Worm (Caenorhabditis elegans): ENCODE measurements around the gene fkh-3.
A peak's percentile ranks its signal among the peaks of the same experiment; 100 is the strongest.

The fkh-3 gene

DNA sequence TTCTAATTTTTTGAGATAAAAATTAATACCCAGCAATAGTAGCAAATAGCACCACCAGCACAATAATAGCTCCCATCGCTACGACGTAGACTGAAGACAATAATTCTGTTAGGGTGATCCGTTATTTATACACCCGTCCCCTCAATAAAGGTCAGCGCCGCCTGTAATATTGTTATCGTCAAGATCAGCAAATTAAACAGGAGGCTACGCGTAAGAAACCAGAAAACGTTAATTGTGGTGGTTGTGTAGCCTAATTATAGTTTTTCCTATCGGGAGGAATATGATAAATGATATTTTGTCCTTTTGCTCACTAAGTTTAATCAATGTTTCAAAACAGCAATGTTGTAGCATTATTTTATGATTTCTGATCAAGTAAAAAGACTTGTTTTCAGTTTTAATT, 13.7 kb downstream of the fkh-3 start, which contains the start of the genes cyp-13B1 and C29F7.1:
cyp-13B1 (minus strand) TSS at position 101 of the 400 bp plus-strand sequence.
C29F7.1 (plus strand) TSS at position 394 of the 400 bp plus-strand sequence.
- TF ChIP-seq hlh-11 (tag; optimal IDR thresholded peaks at IDR 0.05) = peak; percentile 18
- TF ChIP-seq daf-16 (GFP tag; optimal IDR thresholded peaks at IDR 0.05) = no peak
- TF ChIP-seq daf-16 (tag; optimal IDR thresholded peaks at IDR 0.05) = peak; percentile 36
- no peak for TF ChIP-seq ZK337.2 (GFP tag; IDR thresholded peaks at IDR 0.05)
- no peak for TF ChIP-seq snpc-4 (tag; optimal IDR thresholded peaks at IDR 0.05)
- no peak for TF ChIP-seq nhr-237 (tag; optimal IDR thresholded peaks at IDR 0.05)
- TF ChIP-seq lsy-2 (tag; optimal IDR thresholded peaks at IDR 0.05) = no peak
- no peak for TF ChIP-seq ces-1 (GFP tag; optimal IDR thresholded peaks at IDR 0.05)
- no peak for TF ChIP-seq daf-12 (tag; optimal IDR thresholded peaks at IDR 0.05)
- no peak for TF ChIP-seq nhr-76 (tag; optimal IDR thresholded peaks at IDR 0.05)
- TF ChIP-seq dmd-6 (GFP tag; IDR thresholded peaks at IDR 0.05) = no peak
- TF ChIP-seq lin-38 (GFP tag; IDR thresholded peaks at IDR 0.05) = no peak
- no peak for TF ChIP-seq mxl-3 (GFP tag; optimal IDR thresholded peaks at IDR 0.05)
- no peak for TF ChIP-seq spr-3 (GFP tag; optimal IDR thresholded peaks at IDR 0.05)
- no peak for TF ChIP-seq ztf-7 (tag; optimal IDR thresholded peaks at IDR 0.05)
- TF ChIP-seq nhr-77 (tag; optimal IDR thresholded peaks at IDR 0.05) = no peak
- TF ChIP-seq nhr-28 (tag; optimal IDR thresholded peaks at IDR 0.05) = peak; percentile 78
- no peak for TF ChIP-seq zfp-2 (tag; optimal IDR thresholded peaks at IDR 0.05)
- TF ChIP-seq gei-8 (GFP tag; optimal IDR thresholded peaks at IDR 0.05) = no peak
- TF ChIP-seq dve-1 (tag; optimal IDR thresholded peaks at IDR 0.05; ENCODE audit: insufficient read depth) = peak; percentile 15
- no peak for TF ChIP-seq lir-3 (tag; optimal IDR thresholded peaks at IDR 0.05)
- TF ChIP-seq nhr-42 (GFP tag; IDR thresholded peaks at IDR 0.05) = no peak
- no peak for TF ChIP-seq sdz-12 (GFP tag; optimal IDR thresholded peaks at IDR 0.05)
- no peak for TF ChIP-seq skn-1 (tag; optimal IDR thresholded peaks at IDR 0.05)

- TF ChIP-seq F10B5.3 (tag; optimal IDR thresholded peaks at IDR 0.05) (no peak), skn-1 (tag; optimal IDR thresholded peaks at IDR 0.05) (no peak), saeg-2 (GFP tag; IDR thresholded peaks at IDR 0.05) (no peak), dmd-9 (GFP tag; IDR thresholded peaks at IDR 0.05) (no peak), madf-9 (GFP tag; conservative IDR thresholded peaks at IDR 0.05) (no peak), ceh-20 (GFP tag; IDR thresholded peaks at IDR 0.05) (no peak), T20F7.1 (GFP tag; optimal IDR thresholded peaks at IDR 0.05) (no peak), dpl-1 (GFP tag; optimal IDR thresholded peaks at IDR 0.05) (no peak), nhr-102 (tag; optimal IDR thresholded peaks at IDR 0.05) (no peak), ZK337.2 (GFP tag; IDR thresholded peaks at IDR 0.05) (no peak), cey-2 (tag; optimal IDR thresholded peaks at IDR 0.05; ENCODE audit: borderline replicate concordance, insufficient read depth) (no peak), snpc-4 (tag; optimal IDR thresholded peaks at IDR 0.05) (no peak), vab-7 (GFP tag; IDR thresholded peaks at IDR 0.05) (no peak), hlh-11 (tag; optimal IDR thresholded peaks at IDR 0.05) (no peak), pqm-1 (tag; optimal IDR thresholded peaks at IDR 0.05) (no peak), snpc-1.2 (GFP tag; IDR thresholded peaks at IDR 0.05) (no peak), F26F4.8 (GFP tag; conservative IDR thresholded peaks at IDR 0.05) (no peak), R02D3.7 (tag; optimal IDR thresholded peaks at IDR 0.05) (no peak)
These were observed 21.5 kb downstream of the fkh-3 start, which contains the start of gene F02C12.1 for ce11 chrX:13401783-13402182. F02C12.1 (plus strand) TSS chrX:13402083.

- peak in 1 of 2 experiments; percentile 26 for TF ChIP-seq daf-16 (GFP tag; optimal IDR thresholded peaks at IDR 0.05)
- TF ChIP-seq daf-16 (tag; optimal IDR thresholded peaks at IDR 0.05) = peak; percentile 89
- TF ChIP-seq dve-1 (tag; optimal IDR thresholded peaks at IDR 0.05; ENCODE audit: insufficient read depth) = peak; percentile 69
- peak; percentile 37 for TF ChIP-seq mep-1 (tag; optimal IDR thresholded peaks at IDR 0.05)
- no peak for TF ChIP-seq pha-4 (GFP tag; IDR thresholded peaks at IDR 0.05)
- peak; percentile 64 for TF ChIP-seq pha-4 (tag; optimal IDR thresholded peaks at IDR 0.05)
- peak; percentile 8 for TF ChIP-seq jun-1 (tag; optimal IDR thresholded peaks at IDR 0.05)
- peak; percentile 41 for TF ChIP-seq nhr-28 (tag; optimal IDR thresholded peaks at IDR 0.05)
- TF ChIP-seq nhr-77 (tag; optimal IDR thresholded peaks at IDR 0.05) = peak; percentile 44
- TF ChIP-seq mes-2 (tag; optimal IDR thresholded peaks at IDR 0.05; ENCODE audit: poor library complexity, severe bottlenecking) = peak; percentile 36
- TF ChIP-seq mxl-3 (GFP tag; optimal IDR thresholded peaks at IDR 0.05) = peak; percentile 21
- TF ChIP-seq mdl-1 (tag; optimal IDR thresholded peaks at IDR 0.05) = peak in 1 of 2 experiments; percentile 0
- no peak for TF ChIP-seq Y5F2A.4 (GFP tag; optimal IDR thresholded peaks at IDR 0.05)
- no peak for TF ChIP-seq lin-38 (GFP tag; IDR thresholded peaks at IDR 0.05)
- TF ChIP-seq ztf-7 (tag; optimal IDR thresholded peaks at IDR 0.05) = peak; percentile 24
- TF ChIP-seq hlh-11 (tag; optimal IDR thresholded peaks at IDR 0.05) = peak; percentile 52
- TF ChIP-seq ctbp-1 (GFP tag; IDR thresholded peaks at IDR 0.05) = no peak
- peak; percentile 55; the same call in 1 of the 2 replicates for TF ChIP-seq dmd-6 (GFP tag; IDR thresholded peaks at IDR 0.05)
- TF ChIP-seq hmg-1.1 (GFP tag; IDR thresholded peaks at IDR 0.05) = 0 out of 2 replicates have a peak, but pooled peaks have one; percentile 25
- no peak for TF ChIP-seq zag-1 (tag; optimal IDR thresholded peaks at IDR 0.05)
These were observed 21.9 kb downstream of the fkh-3 start for ce11 chrX:13401311-13401710.

Data from whole organism, L4 larva.